Fruit fly (Drosophila melanogaster): ENCODE results near the gene CG3631.

DNA sequence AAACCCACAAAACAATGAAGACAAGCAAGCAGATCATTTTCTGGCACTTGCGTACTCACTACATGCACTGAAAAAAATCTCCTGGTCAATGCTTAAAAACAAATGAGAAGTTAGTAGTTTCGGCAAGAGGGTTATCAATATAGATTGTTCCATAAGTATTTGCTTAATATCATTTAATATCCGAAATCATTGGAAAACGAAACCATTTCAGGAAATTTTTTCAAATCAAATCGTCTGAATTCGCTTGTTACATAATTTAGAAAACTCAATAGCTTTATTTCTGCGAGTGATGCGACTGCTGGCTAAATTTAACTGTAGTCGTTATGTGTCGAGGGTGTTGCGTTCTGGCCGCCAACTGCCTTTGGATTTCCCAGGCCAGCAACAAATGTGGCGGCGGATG lies 1.1 kb upstream of the CG3631 start:
- TF ChIP-seq sug (tag; optimal IDR thresholded peaks at IDR 0.05) (no peak), CG13424 (tag; optimal IDR thresholded peaks at IDR 0.05) (peak; percentile 20), CG15479 (GFP tag; optimal IDR thresholded peaks at IDR 0.05) (no peak), br (optimal IDR thresholded peaks at IDR 0.05) (no peak), CTCF (GFP tag; optimal IDR thresholded peaks at IDR 0.05) (no peak), abd-A (tag; optimal IDR thresholded peaks at IDR 0.05) (peak; percentile 70), Eip74EF (GFP tag; optimal IDR thresholded peaks at IDR 0.05) (no peak), CG15514 (GFP tag; optimal IDR thresholded peaks at IDR 0.05) (peak; percentile 17), tap (tag; optimal IDR thresholded peaks at IDR 0.05) (no peak), fd102C (GFP tag; optimal IDR thresholded peaks at IDR 0.05) (no peak), BtbVII (GFP tag; optimal IDR thresholded peaks at IDR 0.05) (no peak), ab (GFP tag; optimal IDR thresholded peaks at IDR 0.05) (no peak)
